Fruit fly (Drosophila melanogaster) whole organism, embryonic: ENCODE results near the gene CG13699.
A peak's percentile ranks its signal among the peaks of the same experiment; 100 is the strongest.

ENCODE experiments used
- Adf1 ChIP-seq: fragments of 200-800 bp; sonication (Bioruptor generic); IDR thresholded peaks from 2 replicates; pipeline ENCODE4 v1.3.6; 2022; ENCODE audit warnings: missing biosample characterization, missing genetic modification characterization
- Atf6 ChIP-seq: fragments of 200-800 bp; sonication (Bioruptor generic); IDR thresholded peaks from 2 replicates; pipeline ENCODE4 v1.3.6; 2022; ENCODE audit warnings: missing biosample characterization, missing genetic modification characterization
- CG10147 ChIP-seq: fragments of 200-800 bp; sonication (Bioruptor generic); optimal IDR thresholded peaks from 2 replicates; lab custom pipeline; 2019; ENCODE audit warnings: missing biosample characterization, mild to moderate bottlenecking, missing genetic modification characterization, moderate library complexity
- CG11247 ChIP-seq: fragments of 200-800 bp; sonication (Bioruptor generic); IDR thresholded peaks from 2 replicates; pipeline ENCODE4 v1.3.6; 2022; ENCODE audit warnings: missing biosample characterization, missing genetic modification characterization
- CG2129 ChIP-seq: fragments of 200-800 bp; sonication (Bioruptor generic); IDR thresholded peaks from 2 replicates; pipeline ENCODE4 v1.3.6; 2022; ENCODE audit warnings: missing biosample characterization, missing genetic modification characterization; ENCODE audit not compliant: partially characterized antibody
- CG30431 ChIP-seq: fragments of 200-800 bp; sonication (Bioruptor generic); optimal IDR thresholded peaks from 2 replicates; lab custom pipeline; 2017; ENCODE audit warnings: missing biosample characterization, missing genetic modification characterization
- CG33557 ChIP-seq: fragments of 200-800 bp; sonication (Bioruptor generic); optimal IDR thresholded peaks from 2 replicates; lab custom pipeline; 2019; ENCODE audit warnings: missing biosample characterization, mild to moderate bottlenecking, missing genetic modification characterization, moderate library complexity
- CG4328 ChIP-seq: fragments of 200-800 bp; sonication (Bioruptor generic); optimal IDR thresholded peaks from 3 replicates; lab custom pipeline; 2017; ENCODE audit warnings: missing biosample characterization, missing genetic modification reagents, missing genetic modification characterization
- CG4360 ChIP-seq: fragments of 200-800 bp; sonication (Bioruptor generic); IDR thresholded peaks from 2 replicates; pipeline ENCODE4 v1.3.6; 2022; ENCODE audit warnings: missing biosample characterization, missing genetic modification characterization
- CG4424 ChIP-seq: fragments of 200-800 bp; sonication (Bioruptor generic); optimal IDR thresholded peaks from 3 replicates; lab custom pipeline; 2016; ENCODE audit warnings: missing biosample characterization, missing genetic modification characterization
- CG5180 ChIP-seq: fragments of 200-800 bp; sonication (Bioruptor generic); optimal IDR thresholded peaks from 3 replicates; lab custom pipeline; 2017; ENCODE audit warnings: missing biosample characterization, missing genetic modification characterization, mild to moderate bottlenecking, moderate library complexity, missing genetic modification reagents
- CG6654 ChIP-seq: fragments of 200-800 bp; sonication (Bioruptor generic); optimal IDR thresholded peaks from 2 replicates; lab custom pipeline; 2017; ENCODE audit warnings: missing biosample characterization, mild to moderate bottlenecking, missing genetic modification characterization
- CG7745 ChIP-seq: fragments of 200-800 bp; sonication (Bioruptor generic); optimal IDR thresholded peaks from 2 replicates; lab custom pipeline; 2018; ENCODE audit warnings: missing biosample characterization, mild to moderate bottlenecking, missing genetic modification characterization, moderate library complexity
- CG7839 ChIP-seq: fragments of 200-800 bp; sonication (Bioruptor generic); optimal IDR thresholded peaks from 3 replicates; lab custom pipeline; 2018; ENCODE audit warnings: missing biosample characterization, mild to moderate bottlenecking, missing genetic modification characterization, moderate library complexity
- CG8388 ChIP-seq: fragments of 200-800 bp; sonication (Bioruptor generic); optimal IDR thresholded peaks from 2 replicates; lab custom pipeline; 2019; ENCODE audit warnings: missing biosample characterization, mild to moderate bottlenecking, missing genetic modification characterization, moderate library complexity
- CG9215 ChIP-seq: fragments of 200-800 bp; sonication (Bioruptor generic); IDR thresholded peaks from 2 replicates; pipeline ENCODE4 v1.3.6; 2022; ENCODE audit warnings: missing biosample characterization, missing genetic modification characterization
- Chrac-16 ChIP-seq: fragments of 200-800 bp; sonication (Bioruptor generic); optimal IDR thresholded peaks from 3 replicates; lab custom pipeline; 2016; ENCODE audit warnings: missing biosample characterization, missing genetic modification characterization
- CkIIα-i1 ChIP-seq: fragments of 200-800 bp; sonication (Bioruptor generic); IDR thresholded peaks from 2 replicates; pipeline ENCODE4 v1.3.6; 2022; ENCODE audit warnings: missing biosample characterization, missing genetic modification characterization
- D19B ChIP-seq: fragments of 200-800 bp; sonication (Bioruptor generic); optimal IDR thresholded peaks from 2 replicates; lab custom pipeline; 2017; ENCODE audit warnings: missing biosample characterization, mild to moderate bottlenecking, missing genetic modification characterization
- Deaf1 ChIP-seq: fragments of 200-800 bp; optimal IDR thresholded peaks from 3 replicates; lab custom pipeline; 2019; ENCODE audit warnings: missing biosample characterization, mild to moderate bottlenecking, missing genetic modification characterization, moderate library complexity
- H2.0 ChIP-seq: fragments of 200-800 bp; sonication (Bioruptor generic); IDR thresholded peaks from 2 replicates; pipeline ENCODE4 v1.3.6; 2022; ENCODE audit warnings: missing biosample characterization, missing genetic modification characterization
- Jarid2 ChIP-seq: fragments of 200-800 bp; sonication (Bioruptor generic); optimal IDR thresholded peaks from 3 replicates; lab custom pipeline; 2017; ENCODE audit warnings: mild to moderate bottlenecking, missing biosample characterization, missing genetic modification reagents, missing genetic modification characterization
- Kr ChIP-seq: fragments of 200-800 bp; sonication (Bioruptor generic); optimal IDR thresholded peaks from 2 replicates; lab custom pipeline; 2017; ENCODE audit warnings: missing biosample characterization, mild to moderate bottlenecking, missing genetic modification characterization
- NK7.1 ChIP-seq: fragments of 200-800 bp; sonication (Bioruptor generic); optimal IDR thresholded peaks from 3 replicates; lab custom pipeline; 2016; ENCODE audit warnings: missing biosample characterization, missing genetic modification characterization
- Poxn ChIP-seq: fragments of 200-800 bp; sonication (Bioruptor generic); IDR thresholded peaks from 2 replicates; pipeline ENCODE4 v1.3.6; 2022; ENCODE audit warnings: missing biosample characterization, missing genetic modification characterization
- Rfx ChIP-seq: fragments of 200-800 bp; sonication (Bioruptor generic); IDR thresholded peaks from 2 replicates; pipeline ENCODE4 v1.3.6; 2022; ENCODE audit warnings: missing biosample characterization, missing genetic modification characterization
- Side ChIP-seq: fragments of 200-800 bp; sonication (Bioruptor generic); optimal IDR thresholded peaks from 2 replicates; lab custom pipeline; 2016; ENCODE audit warnings: missing biosample characterization, missing genetic modification characterization
- Stat92E ChIP-seq, 3 experiments: fragments of >200 bp in 2 of 3; fragments of 200-800 bp in 1 of 3; sonication (Bioruptor generic) in 1 of 3; optimal IDR thresholded peaks; 2 replicates each; lab custom pipeline; 2017 to 2019; ENCODE audit warnings: missing biosample characterization in 3 of 3, missing genetic modification characterization in 3 of 3, mild to moderate bottlenecking in 1 of 3, moderate library complexity in 1 of 3
- Trl ChIP-seq, 3 experiments: fragments of >200 bp in 2 of 3; fragments of 200-800 bp in 1 of 3; sonication (Bioruptor generic) in 1 of 3; optimal IDR thresholded peaks; 2 replicates in 1 of 3; 3 replicates in 2 of 3; lab custom pipeline; 2016 to 2017; ENCODE audit warnings: missing biosample characterization in 1 of 3, missing genetic modification characterization in 1 of 3
- ab ChIP-seq: fragments of 200-800 bp; sonication (Bioruptor generic); optimal IDR thresholded peaks from 2 replicates; lab custom pipeline; 2016; ENCODE audit warnings: missing biosample characterization, missing genetic modification characterization
- amos ChIP-seq: fragments of 200-800 bp; sonication (Bioruptor generic); IDR thresholded peaks from 2 replicates; pipeline ENCODE4 v1.3.6; 2022; ENCODE audit warnings: missing biosample characterization, missing genetic modification characterization; ENCODE audit not compliant: partially characterized antibody
- croc ChIP-seq: fragments of 200-800 bp; sonication (Bioruptor generic); conservative IDR thresholded peaks from 3 replicates; pipeline ENCODE4 v1.3.6; 2022; ENCODE audit warnings: missing biosample characterization, missing genetic modification characterization
- fd96Cb ChIP-seq: fragments of 200-800 bp; sonication (Bioruptor generic); optimal IDR thresholded peaks from 2 replicates; lab custom pipeline; 2018; ENCODE audit warnings: missing biosample characterization, mild to moderate bottlenecking, missing genetic modification characterization, moderate library complexity
- fru ChIP-seq: fragments of >200 bp; optimal IDR thresholded peaks from 2 replicates; lab custom pipeline; 2017
- gfzf ChIP-seq: fragments of 200-800 bp; sonication (Bioruptor generic); optimal IDR thresholded peaks from 2 replicates; lab custom pipeline; 2016; ENCODE audit warnings: missing biosample characterization, mild to moderate bottlenecking, missing genetic modification characterization, moderate library complexity
- ham ChIP-seq: fragments of 200-800 bp; sonication (Bioruptor generic); IDR thresholded peaks from 2 replicates; pipeline ENCODE4 v1.3.6; 2022; ENCODE audit warnings: missing biosample characterization, missing genetic modification characterization
- hbn ChIP-seq: fragments of 200-800 bp; sonication (Bioruptor generic); IDR thresholded peaks from 2 replicates; pipeline ENCODE4 v1.3.6; 2022; ENCODE audit warnings: missing biosample characterization, missing genetic modification characterization; ENCODE audit not compliant: partially characterized antibody
- hkb ChIP-seq, 2 experiments: fragments of 200-800 bp in 1 of 2; fragments of >200 bp in 1 of 2; sonication (Bioruptor generic) in 1 of 2; IDR thresholded peaks in 1 of 2; optimal IDR thresholded peaks in 1 of 2; 2 replicates each; pipeline versions ENCODE4 v1.3.6 to Lab custom; 2017 to 2022; ENCODE audit warnings: missing biosample characterization in 1 of 2, missing genetic modification characterization in 1 of 2
- kay ChIP-seq: fragments of 200-800 bp; sonication (Bioruptor generic); optimal IDR thresholded peaks from 2 replicates; lab custom pipeline; 2016; ENCODE audit warnings: missing biosample characterization, missing genetic modification characterization
- mirr ChIP-seq: fragments of 200-800 bp; sonication (Bioruptor generic); optimal IDR thresholded peaks from 3 replicates; lab custom pipeline; 2018; ENCODE audit warnings: missing biosample characterization, mild to moderate bottlenecking, missing genetic modification characterization
- pnt ChIP-seq: fragments of 200-800 bp; sonication (Bioruptor generic); optimal IDR thresholded peaks from 3 replicates; lab custom pipeline; 2016; ENCODE audit warnings: missing biosample characterization, missing genetic modification characterization
- pum ChIP-seq: fragments of 200-800 bp; sonication (Bioruptor generic); optimal IDR thresholded peaks from 2 replicates; lab custom pipeline; 2016; ENCODE audit warnings: missing biosample characterization, missing genetic modification characterization
- row ChIP-seq: fragments of 200-800 bp; sonication (Bioruptor generic); IDR thresholded peaks from 3 replicates; pipeline ENCODE4 v1.3.6; 2022; ENCODE audit warnings: missing biosample characterization, missing genetic modification characterization
- salm ChIP-seq: fragments of 200-800 bp; sonication (Bioruptor generic); optimal IDR thresholded peaks from 2 replicates; lab custom pipeline; 2018; ENCODE audit warnings: missing biosample characterization, mild to moderate bottlenecking, missing genetic modification characterization
- slbo ChIP-seq: fragments of 200-800 bp; sonication (Bioruptor generic); IDR thresholded peaks from 2 replicates; pipeline ENCODE4 v1.3.6; 2022; ENCODE audit warnings: missing biosample characterization, missing genetic modification characterization
- stwl ChIP-seq: fragments of 200-800 bp; sonication (Bioruptor generic); optimal IDR thresholded peaks from 3 replicates; lab custom pipeline; 2018; ENCODE audit warnings: missing biosample characterization, mild to moderate bottlenecking, missing genetic modification characterization, moderate library complexity
- toy ChIP-seq: fragments of 200-800 bp; sonication (Bioruptor generic); IDR thresholded peaks from 2 replicates; pipeline ENCODE4 v1.3.6; 2022; ENCODE audit warnings: missing biosample characterization, missing genetic modification characterization
- yki ChIP-seq: fragments of >200 bp; optimal IDR thresholded peaks from 3 replicates; lab custom pipeline; 2018

Gene CG13699

dm6 chr3L:18114038-18114926 is 48.0 kb downstream of the CG13699 start (continued):
- TF ChIP-seq NK7.1 (GFP tag; lab: Kevin White, UChicago) (peak; percentile 43), CG9215 (GFP tag; lab: Robert Waterston, UW) (no peak), fru (no peak), Side (GFP tag; lab: Kevin White, UChicago) (peak; percentile 50), CkIIα-i1 (GFP tag; lab: Robert Waterston, UW) (no peak), CG33557 (no peak), hbn (no peak), Chrac-16 (GFP tag; lab: Kevin White, UChicago) (no peak), stwl (no peak), croc (GFP tag; lab: Robert Waterston, UW) (no peak), Rfx (peak; percentile 79), pnt (GFP tag; lab: Kevin White, UChicago) (no peak), Atf6 (GFP tag; lab: Robert Waterston, UW) (peak; percentile 61; the same call in 1 of the 2 replicates), yki (lab: Kevin White, UChicago) (no peak), pum (GFP tag; lab: Kevin White, UChicago) (no peak), kay (GFP tag; lab: Kevin White, UChicago) (no peak), CG4360 (GFP tag; lab: Robert Waterston, UW) (no peak), CG8388 (GFP tag; lab: Kevin White, UChicago) (no peak), Adf1 (GFP tag; lab: Robert Waterston, UW) (peak; percentile 24; the same call in 1 of the 2 replicates), salm (tag; lab: Kevin White, UChicago) (peak; percentile 25), H2.0 (peak; percentile 52), CG30431 (no peak), Poxn (GFP tag; lab: Robert Waterston, UW) (no peak), Jarid2 (GFP tag; lab: Kevin White, UChicago) (peak; percentile 72), ham (GFP tag; lab: Robert Waterston, UW) (no peak), CG10147 (GFP tag; lab: Kevin White, UChicago) (peak; percentile 19), CG11247 (GFP tag; lab: Robert Waterston, UW) (peak; percentile 69), Kr (GFP tag; lab: Kevin White, UChicago) (no peak), Stat92E (GFP tag; optimal IDR thresholded peaks at IDR 0.05; lab: Kevin White, UChicago) (no peak), amos (no peak; the same call in 1 of the 2 replicates), hkb (optimal IDR thresholded peaks at IDR 0.05; lab: Kevin White, UChicago) (no peak), hkb (GFP tag; IDR thresholded peaks at IDR 0.05; lab: Robert Waterston, UW) (peak; percentile 53; the same call in 1 of the 2 replicates), mirr (GFP tag; lab: Kevin White, UChicago) (peak; percentile 31), row (no peak; the same call in 1 of the 3 replicates), gfzf (no peak), Deaf1 (tag; lab: Kevin White, UChicago) (no peak), CG7745 (tag; lab: Kevin White, UChicago) (no peak), toy (GFP tag; lab: Robert Waterston, UW) (peak; percentile 41; the same call in 1 of the 2 replicates), slbo (peak; percentile 61), CG7839 (tag; lab: Kevin White, UChicago) (peak; percentile 62), D19B (GFP tag; lab: Kevin White, UChicago) (no peak), CG4328 (GFP tag; lab: Kevin White, UChicago) (peak; percentile 6), CG2129 (GFP tag; lab: Robert Waterston, UW) (no peak), CG4424 (GFP tag; lab: Kevin White, UChicago) (no peak), fd96Cb (tag; lab: Kevin White, UChicago) (peak; percentile 53), Trl (optimal IDR thresholded peaks at IDR 0.05; lab: Kevin White, UChicago) (peak in 1 of 2 experiments; percentile 2), Trl (GFP tag; optimal IDR thresholded peaks at IDR 0.05; lab: Kevin White, UChicago) (peak; percentile 54), CG6654 (GFP tag; lab: Kevin White, UChicago) (no peak), CG5180 (peak; percentile 43), ab (GFP tag; lab: Kevin White, UChicago) (no peak)
